Fruit fly (Drosophila melanogaster): Measurements from ENCODE around the gene Glyp.

Gene Glyp

dm6 chr2L:2164520-2165237 lies 34.1 kb downstream of the Glyp start (continued):
- TF ChIP-seq esg (GFP tag; conservative IDR thresholded peaks at IDR 0.05) (no peak), Dref (GFP tag; IDR thresholded peaks at IDR 0.05) (no peak), CG18764 (GFP tag; optimal IDR thresholded peaks at IDR 0.05) (peak; percentile 50), CG7357 (GFP tag; IDR thresholded peaks at IDR 0.05) (peak; percentile 7; the same call in 1 of the 3 replicates), CG14710 (tag; optimal IDR thresholded peaks at IDR 0.05) (peak; percentile 83), ab (GFP tag; optimal IDR thresholded peaks at IDR 0.05) (peak; percentile 38), Taf1 (GFP tag; IDR thresholded peaks at IDR 0.05) (no peak), CG8478 (optimal IDR thresholded peaks at IDR 0.05) (no peak), CG17802 (tag; optimal IDR thresholded peaks at IDR 0.05) (peak; percentile 45), MBD-R2 (GFP tag; IDR thresholded peaks at IDR 0.05) (no peak), CG10321 (GFP tag; IDR thresholded peaks at IDR 0.05) (no peak), CG9727 (GFP tag; optimal IDR thresholded peaks at IDR 0.05) (peak; percentile 89), ATbp (GFP tag; optimal IDR thresholded peaks at IDR 0.05) (peak; percentile 18), CG6272 (GFP tag; IDR thresholded peaks at IDR 0.05) (no peak), tin (GFP tag; optimal IDR thresholded peaks at IDR 0.05) (peak; percentile 66), ranshi (GFP tag; IDR thresholded peaks at IDR 0.05) (peak; percentile 48; the same call in 1 of the 2 replicates), CG6854 (GFP tag; optimal IDR thresholded peaks at IDR 0.05) (no peak), ham (GFP tag; IDR thresholded peaks at IDR 0.05) (no peak), Ets97D (GFP tag; optimal IDR thresholded peaks at IDR 0.05) (peak; percentile 5), bsh (GFP tag; optimal IDR thresholded peaks at IDR 0.05) (peak; percentile 77 to 81), Awh (GFP tag; IDR thresholded peaks at IDR 0.05) (peak; percentile 63), crp (GFP tag; optimal IDR thresholded peaks at IDR 0.05) (no peak), sc (optimal IDR thresholded peaks at IDR 0.05) (no peak), sc (GFP tag; optimal IDR thresholded peaks at IDR 0.05) (peak; percentile 29), maf-S (GFP tag; optimal IDR thresholded peaks at IDR 0.05) (peak; percentile 17), Fer3 (tag; optimal IDR thresholded peaks at IDR 0.05) (no peak), bcd (GFP tag; optimal IDR thresholded peaks at IDR 0.05) (peak; percentile 44), Nf-YC (tag; optimal IDR thresholded peaks at IDR 0.05) (no peak), Eip74EF (GFP tag; optimal IDR thresholded peaks at IDR 0.05) (peak in 1 of 2 experiments; percentile 7), Six4 (GFP tag; optimal IDR thresholded peaks at IDR 0.05) (peak; percentile 60), knrl (GFP tag; IDR thresholded peaks at IDR 0.05; ENCODE audit: partially characterized antibody) (no peak), nau (GFP tag; optimal IDR thresholded peaks at IDR 0.05) (no peak), CG3847 (GFP tag; IDR thresholded peaks at IDR 0.05) (peak; percentile 11; the same call in 1 of the 2 replicates), CG14667 (GFP tag; IDR thresholded peaks at IDR 0.05) (0 out of 2 replicates have a peak, but pooled peaks have one; percentile 21), exex (tag; optimal IDR thresholded peaks at IDR 0.05) (no peak), rib (GFP tag; IDR thresholded peaks at IDR 0.05) (no peak), Sox102F (GFP tag; optimal IDR thresholded peaks at IDR 0.05) (peak; percentile 0), abd-A (tag; optimal IDR thresholded peaks at IDR 0.05) (no peak), CG4424 (GFP tag; optimal IDR thresholded peaks at IDR 0.05) (peak; percentile 77), lilli (GFP tag; optimal IDR thresholded peaks at IDR 0.05) (peak; percentile 73), zen2 (GFP tag; IDR thresholded peaks at IDR 0.05; ENCODE audit: partially characterized antibody) (no peak), CG1603 (tag; optimal IDR thresholded peaks at IDR 0.05) (peak; percentile 84), row (GFP tag; IDR thresholded peaks at IDR 0.05) (peak; percentile 83), CG8359 (GFP tag; optimal IDR thresholded peaks at IDR 0.05; ENCODE audit: borderline replicate concordance) (peak; percentile 31), hb (GFP tag; IDR thresholded peaks at IDR 0.05; ENCODE audit: partially characterized antibody) (no peak), repo (GFP tag; optimal IDR thresholded peaks at IDR 0.05) (peak; percentile 26), phol (tag; optimal IDR thresholded peaks at IDR 0.05) (peak; percentile 80), CG17385 (GFP tag; optimal IDR thresholded peaks at IDR 0.05) (peak; percentile 3), CG12744 (GFP tag; optimal IDR thresholded peaks at IDR 0.05) (peak; percentile 55)
